Worm (Caenorhabditis elegans): ENCODE measurements around the gene nlp-16.
"Not testable (repeated sequence)": the region's sequence is repeated elsewhere in the genome, so short reads cannot be mapped to it uniquely, and the experiment has no call there.

- not testable (repeated sequence) for TF ChIP-seq sox-4 (tag; optimal IDR thresholded peaks at IDR 0.05); fkh-6 (tag; optimal IDR thresholded peaks at IDR 0.05); pha-4 (tag; optimal IDR thresholded peaks at IDR 0.05); ama-1 (optimal IDR thresholded peaks at IDR 0.05); unc-42 (tag; optimal IDR thresholded peaks at IDR 0.05); hlh-6 (tag; optimal IDR thresholded peaks at IDR 0.05); pqm-1 (tag; optimal IDR thresholded peaks at IDR 0.05); nhr-11 (tag; optimal IDR thresholded peaks at IDR 0.05); dmd-4 (tag; optimal IDR thresholded peaks at IDR 0.05; ENCODE audit: borderline replicate concordance)
These were observed 6.6 kb downstream of the nlp-16 start, which contains the start of gene T13A10.2 for ce11 chrIV:6253000-6253399.
